Fruit fly (Drosophila melanogaster): Measurements from ENCODE around the gene CG17475.

dm6 chr3R:17117607-17118327 lies 12.5 kb downstream of the CG17475 start:
- TF ChIP-seq Neu2 (GFP tag; optimal IDR thresholded peaks at IDR 0.05; ENCODE audit: borderline replicate concordance) (no peak), Hr39 (optimal IDR thresholded peaks at IDR 0.05) (no peak), CG13775 (GFP tag; optimal IDR thresholded peaks at IDR 0.05) (no peak), CG10147 (GFP tag; optimal IDR thresholded peaks at IDR 0.05) (no peak), psq (GFP tag; optimal IDR thresholded peaks at IDR 0.05) (peak; percentile 80), CG32767 (GFP tag; IDR thresholded peaks at IDR 0.05) (no peak), Sin3A (optimal IDR thresholded peaks at IDR 0.05) (no peak), scrt (GFP tag; optimal IDR thresholded peaks at IDR 0.05) (no peak), CG12071 (GFP tag; optimal IDR thresholded peaks at IDR 0.05) (no peak), her (GFP tag; optimal IDR thresholded peaks at IDR 0.05) (no peak), nerfin-1 (tag; optimal IDR thresholded peaks at IDR 0.05) (no peak)
